Worm (Caenorhabditis elegans) whole organism, midembryonic: ENCODE results near the gene cyp-33C5.
A peak's percentile ranks its signal among the peaks of the same experiment; 100 is the strongest.

Experiments
- T22C8.4 ChIP-seq: fragments of 200-800 bp; sonication (Bioruptor generic); IDR thresholded peaks from 2 replicates; pipeline ENCODE4 v1.3.6; 2022; ENCODE audit warnings: missing genetic modification characterization, missing compliant biosample characterization
- cog-1 ChIP-seq: sonication (generic microtip); optimal IDR thresholded peaks from 2 replicates; lab custom pipeline; 2016; ENCODE audit warnings: missing genetic modification characterization, missing compliant biosample characterization
- flt-1 ChIP-seq: fragments of 200-800 bp; sonication (Bioruptor generic); IDR thresholded peaks from 2 replicates; pipeline ENCODE4 v1.3.6; 2022; ENCODE audit warnings: missing genetic modification characterization, missing compliant biosample characterization
- klf-2 ChIP-seq: fragments of 200-800 bp; sonication (Bioruptor generic); conservative IDR thresholded peaks from 2 replicates; pipeline ENCODE4 v1.3.6; 2022; ENCODE audit warnings: missing genetic modification reagents, missing genetic modification characterization, missing compliant biosample characterization
- med-1 ChIP-seq: sonication (generic microtip); optimal IDR thresholded peaks from 2 replicates; lab custom pipeline; 2017; ENCODE audit warnings: missing genetic modification characterization, mild to moderate bottlenecking, missing compliant biosample characterization, antibody characterized with exemption, missing genetic modification reagents; ENCODE audit not compliant: insufficient read depth
- ref-1 ChIP-seq: fragments of 200-800 bp; sonication (Bioruptor generic); conservative IDR thresholded peaks from 2 replicates; pipeline ENCODE4 v1.3.6; 2022; ENCODE audit warnings: missing genetic modification reagents, missing genetic modification characterization, missing compliant biosample characterization
- tab-1 ChIP-seq: fragments of 200-800 bp; sonication (Bioruptor generic); IDR thresholded peaks from 2 replicates; pipeline ENCODE4 v1.3.6; 2022; ENCODE audit warnings: missing genetic modification characterization, missing compliant biosample characterization
- ztf-23 ChIP-seq: fragments of 200-800 bp; sonication (Bioruptor generic); IDR thresholded peaks from 2 replicates; pipeline ENCODE4 v1.3.6; 2022; ENCODE audit warnings: missing genetic modification reagents, missing genetic modification characterization, missing compliant biosample characterization
- ztf-29 ChIP-seq: fragments of 200-800 bp; sonication (Bioruptor generic); IDR thresholded peaks from 2 replicates; pipeline ENCODE4 v1.3.6; 2022; ENCODE audit warnings: missing genetic modification reagents, missing genetic modification characterization, missing compliant biosample characterization

The cyp-33C5 gene

DNA sequence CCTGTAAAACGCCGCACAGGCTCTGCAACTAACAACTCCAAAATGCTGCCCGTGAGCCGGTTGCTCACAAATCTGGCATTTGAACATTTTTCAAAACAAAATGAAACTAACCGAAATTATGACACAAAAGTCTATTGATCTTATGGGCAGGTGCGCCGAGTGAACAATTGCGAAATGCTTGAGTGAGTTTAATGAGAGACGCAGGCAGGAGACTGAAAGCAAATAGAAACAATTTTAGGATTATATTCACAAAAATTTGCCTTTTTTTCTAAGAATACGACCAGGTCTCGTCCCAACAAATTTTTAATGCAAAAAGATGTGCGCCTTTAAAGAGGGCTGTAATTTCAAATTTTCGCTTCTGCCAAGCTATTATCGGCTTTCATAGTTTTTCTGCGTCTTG, 19.7 kb downstream of the cyp-33C5 start, which contains the start of gene nhr-183:
Gene nhr-183 (minus strand): TSS at position 180 of the 400 bp plus-strand sequence.
- no peak for TF ChIP-seq ref-1 (GFP tag; lab: Robert Waterston, UW)
- no peak for TF ChIP-seq med-1
- no peak for TF ChIP-seq cog-1 (tag; lab: Kevin White, UChicago)
- no peak for TF ChIP-seq tab-1 (GFP tag; lab: Robert Waterston, UW)
- TF ChIP-seq ztf-23 (GFP tag; lab: Robert Waterston, UW): no peak
- no peak for TF ChIP-seq T22C8.4 (GFP tag; lab: Robert Waterston, UW)
- TF ChIP-seq ztf-29 (GFP tag; lab: Robert Waterston, UW): no peak
- TF ChIP-seq klf-2: no peak
- no peak for TF ChIP-seq flt-1 (GFP tag; lab: Robert Waterston, UW)

DNA sequence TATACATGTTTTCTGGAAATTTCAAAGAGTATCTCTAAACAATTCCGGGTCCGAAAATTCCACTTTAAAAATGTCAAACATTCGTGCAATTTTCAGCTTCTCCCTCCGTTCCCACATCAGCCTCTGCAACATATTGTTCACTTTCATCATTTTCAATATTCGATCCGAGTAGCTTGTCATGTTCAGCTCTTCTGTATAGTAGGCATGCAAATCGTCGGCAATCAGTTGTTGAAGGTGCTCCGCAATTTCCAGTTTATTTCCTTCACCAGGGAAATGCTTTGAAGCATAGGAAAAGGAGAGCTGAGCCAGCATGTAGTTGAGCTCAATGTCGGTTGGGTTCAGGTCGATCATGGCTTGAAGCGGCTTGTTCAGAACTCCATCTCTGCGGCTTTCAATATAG, 20.1 kb downstream of the cyp-33C5 start:
- TF ChIP-seq klf-2: no peak
- TF ChIP-seq ztf-23 (GFP tag; lab: Robert Waterston, UW): no peak
- no peak for TF ChIP-seq T22C8.4 (GFP tag; lab: Robert Waterston, UW)
- TF ChIP-seq ztf-29 (GFP tag; lab: Robert Waterston, UW): no peak
- no peak for TF ChIP-seq med-1
- no peak for TF ChIP-seq cog-1 (tag; lab: Kevin White, UChicago)
- TF ChIP-seq ref-1 (GFP tag; lab: Robert Waterston, UW): no peak
- no peak for TF ChIP-seq flt-1 (GFP tag; lab: Robert Waterston, UW)
- no peak for TF ChIP-seq tab-1 (GFP tag; lab: Robert Waterston, UW)

DNA sequence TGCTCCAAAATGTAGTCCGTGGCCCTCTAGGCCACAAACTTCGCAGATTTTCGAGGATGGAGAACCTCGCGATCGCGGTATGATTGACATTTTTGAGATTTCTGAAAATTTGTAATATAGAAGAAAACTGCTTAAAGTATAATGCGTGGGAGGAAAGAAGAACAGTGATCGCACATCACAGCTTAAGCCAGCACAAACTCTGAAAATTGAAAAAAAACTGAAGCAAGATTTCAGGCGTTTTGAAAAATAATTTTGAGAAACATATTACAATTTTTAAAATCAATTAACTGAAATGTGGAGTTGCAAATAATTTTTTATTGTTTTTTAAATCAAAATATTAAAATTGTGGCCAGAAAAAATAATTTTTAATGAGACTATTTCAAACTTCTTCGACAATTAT, 22.2 kb downstream of the cyp-33C5 start, which contains the start of gene nhr-275:
Gene nhr-275 (minus strand): TSS at position 101 of the 400 bp plus-strand sequence.
- TF ChIP-seq med-1: no peak
- TF ChIP-seq ztf-23 (GFP tag; lab: Robert Waterston, UW): no peak
- TF ChIP-seq ref-1 (GFP tag; lab: Robert Waterston, UW): no peak
- no peak for TF ChIP-seq ztf-29 (GFP tag; lab: Robert Waterston, UW)
- no peak for TF ChIP-seq T22C8.4 (GFP tag; lab: Robert Waterston, UW)
- TF ChIP-seq cog-1 (tag; lab: Kevin White, UChicago): no peak
- no peak for TF ChIP-seq klf-2
- no peak for TF ChIP-seq flt-1 (GFP tag; lab: Robert Waterston, UW)
- no peak for TF ChIP-seq tab-1 (GFP tag; lab: Robert Waterston, UW)

- TF ChIP-seq med-1 (no peak), T22C8.4 (GFP tag; lab: Robert Waterston, UW) (no peak), ztf-23 (GFP tag; lab: Robert Waterston, UW) (no peak), klf-2 (no peak), cog-1 (tag; lab: Kevin White, UChicago) (no peak), flt-1 (GFP tag; lab: Robert Waterston, UW) (no peak), ref-1 (GFP tag; lab: Robert Waterston, UW) (no peak), ztf-29 (GFP tag; lab: Robert Waterston, UW) (no peak), tab-1 (GFP tag; lab: Robert Waterston, UW) (no peak)
These were observed 26.9 kb downstream of the cyp-33C5 start, which contains the start of gene Y5H2A.1 for ce11 chrV:2271750-2272149. TSS of gene Y5H2A.1 (minus strand) at chrV:2271850.

- TF ChIP-seq flt-1 (GFP tag; lab: Robert Waterston, UW) (no peak), tab-1 (GFP tag; lab: Robert Waterston, UW) (no peak)
These were observed 29.6 kb downstream of the cyp-33C5 start, which contains the start of the genes Y5H2A.4 and abu-4 for ce11 chrV:2274253-2274892. TSS of gene Y5H2A.4 (minus strand) at chrV:2274353. TSS of gene abu-4 (plus strand) at chrV:2274842.

- TF ChIP-seq ref-1 (GFP tag; lab: Robert Waterston, UW): no peak
- no peak for TF ChIP-seq med-1
- no peak for TF ChIP-seq T22C8.4 (GFP tag; lab: Robert Waterston, UW)
- TF ChIP-seq flt-1 (GFP tag; lab: Robert Waterston, UW): no peak
- no peak for TF ChIP-seq tab-1 (GFP tag; lab: Robert Waterston, UW)
- TF ChIP-seq ztf-29 (GFP tag; lab: Robert Waterston, UW): no peak
- no peak for TF ChIP-seq cog-1 (tag; lab: Kevin White, UChicago)
- TF ChIP-seq ztf-23 (GFP tag; lab: Robert Waterston, UW): no peak
- no peak for TF ChIP-seq klf-2
These were observed 32.5 kb downstream of the cyp-33C5 start for ce11 chrV:2277260-2277659.

DNA sequence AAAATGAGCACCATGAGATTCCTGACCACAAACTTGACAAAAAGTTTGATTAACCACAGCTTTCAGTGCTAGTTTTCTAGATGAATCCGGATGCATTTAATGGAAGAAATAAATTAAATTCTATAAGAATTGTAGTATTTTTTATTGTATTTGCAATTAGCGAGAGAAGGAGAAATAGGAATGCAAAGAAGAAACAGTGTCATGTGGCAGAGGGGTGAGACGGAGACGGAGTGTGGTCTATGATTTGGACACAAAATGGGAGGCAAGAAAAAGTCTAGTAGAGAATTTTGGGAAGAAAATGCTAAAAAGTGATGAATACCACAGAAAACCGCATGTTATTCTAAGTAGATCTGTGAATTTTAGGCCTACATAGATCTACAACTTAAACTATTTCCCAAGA, 33.2 kb downstream of the cyp-33C5 start, which contains the start of gene nhr-59:
Gene nhr-59 (minus strand): TSS at position 214 of the 400 bp plus-strand sequence.
- TF ChIP-seq tab-1 (GFP tag; lab: Robert Waterston, UW): no peak
- no peak for TF ChIP-seq T22C8.4 (GFP tag; lab: Robert Waterston, UW)
- TF ChIP-seq flt-1 (GFP tag; lab: Robert Waterston, UW): no peak
- TF ChIP-seq cog-1 (tag; lab: Kevin White, UChicago): no peak
- TF ChIP-seq klf-2: no peak
- TF ChIP-seq med-1: no peak
- TF ChIP-seq ref-1 (GFP tag; lab: Robert Waterston, UW): no peak
- no peak for TF ChIP-seq ztf-29 (GFP tag; lab: Robert Waterston, UW)
- no peak for TF ChIP-seq ztf-23 (GFP tag; lab: Robert Waterston, UW)

DNA sequence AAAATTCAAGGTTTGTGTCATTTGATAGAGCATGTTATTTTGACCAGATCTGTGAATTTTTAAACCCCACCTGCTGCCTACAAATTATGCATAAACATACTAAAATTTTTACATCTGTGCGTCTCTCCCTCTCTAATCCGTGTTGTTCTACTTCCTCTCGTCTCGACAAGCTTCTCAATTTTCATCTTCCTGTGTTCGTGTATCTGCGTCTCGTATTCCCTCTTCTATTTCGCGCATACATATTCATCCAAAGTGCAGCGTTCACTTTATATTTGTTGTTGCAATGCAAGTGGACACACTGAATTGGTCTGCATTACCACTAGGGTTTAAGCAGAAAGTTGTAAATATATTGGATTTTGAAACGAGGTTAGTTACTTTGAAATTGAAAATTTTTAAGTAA, 33.7 kb downstream of the cyp-33C5 start, which contains the start of gene fbxa-137:
Gene fbxa-137 (plus strand): TSS at position 274 of the 400 bp plus-strand sequence.
- TF ChIP-seq cog-1 (tag; lab: Kevin White, UChicago) (peak; percentile 67), klf-2 (no peak)

DNA sequence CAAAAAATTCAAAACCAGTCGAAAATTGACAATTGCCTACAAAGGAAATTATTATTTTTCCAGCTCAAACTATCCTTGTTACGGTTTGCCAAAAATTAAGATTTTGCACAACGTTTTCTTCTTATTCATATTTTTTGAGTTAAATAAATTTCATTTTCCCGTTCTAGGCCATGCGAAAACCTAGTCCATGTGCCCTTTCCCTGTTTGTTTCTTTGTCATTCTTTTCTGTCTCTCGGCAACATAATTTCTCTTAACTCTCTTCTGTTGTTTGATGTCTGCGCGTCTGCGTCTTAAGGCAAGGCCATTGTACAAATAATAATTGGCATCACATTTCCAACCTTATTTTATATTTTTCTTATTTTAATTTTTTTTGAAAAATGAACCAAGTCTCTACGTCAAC, 36.7 kb downstream of the cyp-33C5 start, which contains the start of gene nhr-228:
Gene nhr-228 (plus strand): TSS at position 261 of the 400 bp plus-strand sequence.
- TF ChIP-seq tab-1 (GFP tag; lab: Robert Waterston, UW) (no peak), T22C8.4 (GFP tag; lab: Robert Waterston, UW) (no peak), cog-1 (tag; lab: Kevin White, UChicago) (peak; percentile 18), ztf-29 (GFP tag; lab: Robert Waterston, UW) (no peak), flt-1 (GFP tag; lab: Robert Waterston, UW) (no peak), ref-1 (GFP tag; lab: Robert Waterston, UW) (no peak), med-1 (no peak)
